Fruit fly (Drosophila melanogaster) whole organism, embryonic: Measurements from ENCODE around the gene CG46059.

ENCODE experiments used
- CG10267 ChIP-seq: fragments of 200-800 bp; sonication (Bioruptor generic); optimal IDR thresholded peaks from 2 replicates; lab custom pipeline; 2018; ENCODE audit warnings: missing biosample characterization, mild to moderate bottlenecking, missing genetic modification characterization, moderate library complexity
- CG10462 ChIP-seq: fragments of 200-800 bp; sonication (Bioruptor generic); optimal IDR thresholded peaks from 2 replicates; lab custom pipeline; 2016; ENCODE audit warnings: missing biosample characterization, missing genetic modification characterization
- CG13775 ChIP-seq: fragments of 200-800 bp; sonication (Bioruptor generic); optimal IDR thresholded peaks from 3 replicates; lab custom pipeline; 2017; ENCODE audit warnings: missing biosample characterization, mild to moderate bottlenecking, missing genetic modification characterization
- CG14710 ChIP-seq: fragments of 200-800 bp; sonication (Bioruptor generic); optimal IDR thresholded peaks from 3 replicates; lab custom pipeline; 2019; ENCODE audit warnings: missing biosample characterization, mild to moderate bottlenecking, missing genetic modification characterization, moderate library complexity
- CG15514 ChIP-seq: fragments of 200-800 bp; sonication (Bioruptor generic); optimal IDR thresholded peaks from 3 replicates; lab custom pipeline; 2017; ENCODE audit warnings: missing biosample characterization, missing genetic modification characterization, mild to moderate bottlenecking, moderate library complexity, missing genetic modification reagents
- CG1603 ChIP-seq: fragments of 200-800 bp; sonication (Bioruptor generic); optimal IDR thresholded peaks from 2 replicates; lab custom pipeline; 2019; ENCODE audit warnings: missing biosample characterization, mild to moderate bottlenecking, missing genetic modification characterization, moderate library complexity
- CG1647 ChIP-seq: fragments of 200-800 bp; sonication (Bioruptor generic); optimal IDR thresholded peaks from 3 replicates; lab custom pipeline; 2016; ENCODE audit warnings: missing biosample characterization, missing genetic modification characterization
- CG17328 ChIP-seq: fragments of 200-800 bp; sonication (Bioruptor generic); IDR thresholded peaks from 2 replicates; pipeline ENCODE4 v1.3.6; 2022; ENCODE audit warnings: missing biosample characterization, missing genetic modification characterization
- CG18262 ChIP-seq: fragments of 200-800 bp; optimal IDR thresholded peaks from 3 replicates; lab custom pipeline; 2019; ENCODE audit warnings: missing biosample characterization, mild to moderate bottlenecking, missing genetic modification characterization, moderate library complexity
- CG2875 ChIP-seq: fragments of 200-800 bp; sonication (Bioruptor generic); optimal IDR thresholded peaks from 2 replicates; lab custom pipeline; 2017; ENCODE audit warnings: missing biosample characterization, mild to moderate bottlenecking, missing genetic modification characterization, missing genetic modification reagents
- CG30431 ChIP-seq: fragments of 200-800 bp; sonication (Bioruptor generic); optimal IDR thresholded peaks from 2 replicates; lab custom pipeline; 2017; ENCODE audit warnings: missing biosample characterization, missing genetic modification characterization
- CG3065 ChIP-seq: fragments of 200-800 bp; sonication (Bioruptor generic); optimal IDR thresholded peaks from 2 replicates; lab custom pipeline; 2016; ENCODE audit warnings: missing biosample characterization, missing genetic modification characterization
- CG31388 ChIP-seq: fragments of 200-800 bp; sonication (Bioruptor generic); optimal IDR thresholded peaks from 2 replicates; lab custom pipeline; 2016; ENCODE audit warnings: missing biosample characterization, missing genetic modification characterization
- CG31441 ChIP-seq: fragments of 200-800 bp; sonication (Bioruptor generic); IDR thresholded peaks from 2 replicates; pipeline ENCODE4 v1.3.6; 2022; ENCODE audit warnings: missing biosample characterization, missing genetic modification characterization
- CG32772 ChIP-seq: fragments of 200-800 bp; sonication (Bioruptor generic); IDR thresholded peaks from 2 replicates; pipeline ENCODE4 v1.3.6; 2022; ENCODE audit warnings: missing biosample characterization, missing genetic modification characterization
- CG4282 ChIP-seq: fragments of 200-800 bp; sonication (Bioruptor generic); optimal IDR thresholded peaks from 2 replicates; lab custom pipeline; 2016; ENCODE audit warnings: missing biosample characterization, missing genetic modification characterization
- CG4617 ChIP-seq: fragments of 200-800 bp; sonication (Bioruptor generic); optimal IDR thresholded peaks from 3 replicates; lab custom pipeline; 2016; ENCODE audit warnings: missing biosample characterization, missing genetic modification characterization, borderline replicate concordance
- CG4730 ChIP-seq: fragments of 200-800 bp; sonication (Bioruptor generic); IDR thresholded peaks from 2 replicates; pipeline ENCODE4 v1.3.6; 2022; ENCODE audit warnings: missing biosample characterization, missing genetic modification characterization
- CG6175 ChIP-seq: fragments of 200-800 bp; sonication (Bioruptor generic); IDR thresholded peaks from 3 replicates; pipeline ENCODE4 v1.3.6; 2022; ENCODE audit warnings: missing biosample characterization, missing genetic modification characterization
- CG6254 ChIP-seq: fragments of 200-800 bp; sonication (Bioruptor generic); optimal IDR thresholded peaks from 3 replicates; lab custom pipeline; 2017; ENCODE audit warnings: mild to moderate bottlenecking, missing biosample characterization, missing genetic modification reagents, missing genetic modification characterization
- CG8089 ChIP-seq: fragments of 200-800 bp; sonication (Bioruptor generic); optimal IDR thresholded peaks from 3 replicates; lab custom pipeline; 2016; ENCODE audit warnings: missing biosample characterization, missing genetic modification characterization
- CG9609 ChIP-seq: fragments of 200-800 bp; sonication (Bioruptor generic); optimal IDR thresholded peaks from 3 replicates; lab custom pipeline; 2016; ENCODE audit warnings: missing biosample characterization, missing genetic modification characterization
- D19A ChIP-seq: fragments of 200-800 bp; optimal IDR thresholded peaks from 3 replicates; lab custom pipeline; 2019; ENCODE audit warnings: missing biosample characterization, mild to moderate bottlenecking, missing genetic modification characterization, moderate library complexity
- HmgD ChIP-seq: fragments of 200-800 bp; sonication (Bioruptor generic); optimal IDR thresholded peaks from 3 replicates; lab custom pipeline; 2016; ENCODE audit warnings: missing biosample characterization, missing genetic modification characterization
- Jarid2 ChIP-seq: fragments of 200-800 bp; sonication (Bioruptor generic); optimal IDR thresholded peaks from 3 replicates; lab custom pipeline; 2017; ENCODE audit warnings: mild to moderate bottlenecking, missing biosample characterization, missing genetic modification reagents, missing genetic modification characterization
- Kr ChIP-seq: fragments of 200-800 bp; sonication (Bioruptor generic); optimal IDR thresholded peaks from 2 replicates; lab custom pipeline; 2017; ENCODE audit warnings: missing biosample characterization, mild to moderate bottlenecking, missing genetic modification characterization
- MBD-R2 ChIP-seq: fragments of 200-800 bp; sonication (Bioruptor generic); IDR thresholded peaks from 2 replicates; pipeline ENCODE4 v1.3.6; 2022; ENCODE audit warnings: missing biosample characterization, missing genetic modification characterization
- Six4 ChIP-seq: fragments of 200-800 bp; sonication (Bioruptor generic); optimal IDR thresholded peaks from 2 replicates; lab custom pipeline; 2016; ENCODE audit warnings: missing biosample characterization, missing genetic modification characterization
- Xbp1 ChIP-seq: fragments of 200-800 bp; sonication (Bioruptor generic); optimal IDR thresholded peaks from 3 replicates; lab custom pipeline; 2016; ENCODE audit warnings: missing biosample characterization, mild to moderate bottlenecking, missing genetic modification characterization
- Xrp1 ChIP-seq: fragments of 200-800 bp; sonication (Bioruptor generic); IDR thresholded peaks from 2 replicates; pipeline ENCODE4 v1.3.6; 2022; ENCODE audit warnings: missing biosample characterization, missing genetic modification characterization
- amos ChIP-seq: fragments of 200-800 bp; sonication (Bioruptor generic); IDR thresholded peaks from 2 replicates; pipeline ENCODE4 v1.3.6; 2022; ENCODE audit warnings: missing biosample characterization, missing genetic modification characterization; ENCODE audit not compliant: partially characterized antibody
- az2 ChIP-seq: fragments of 200-800 bp; sonication (Bioruptor generic); optimal IDR thresholded peaks from 3 replicates; lab custom pipeline; 2016; ENCODE audit warnings: missing biosample characterization, missing genetic modification characterization
- bab2 ChIP-seq: fragments of 200-800 bp; sonication (Bioruptor generic); optimal IDR thresholded peaks from 2 replicates; lab custom pipeline; 2016; ENCODE audit warnings: missing biosample characterization, missing genetic modification characterization
- br ChIP-seq: fragments of >200 bp; optimal IDR thresholded peaks from 2 replicates; lab custom pipeline; 2017
- cad ChIP-seq: fragments of >200 bp; optimal IDR thresholded peaks from 2 replicates; lab custom pipeline; 2017; ENCODE audit warnings: missing biosample characterization, missing genetic modification characterization
- chn ChIP-seq: fragments of 200-800 bp; sonication (Bioruptor generic); optimal IDR thresholded peaks from 2 replicates; lab custom pipeline; 2016; ENCODE audit warnings: missing biosample characterization, missing genetic modification characterization
- fd64A ChIP-seq: fragments of 200-800 bp; sonication (Bioruptor generic); optimal IDR thresholded peaks from 3 replicates; lab custom pipeline; 2018; ENCODE audit warnings: missing biosample characterization, mild to moderate bottlenecking, missing genetic modification characterization
- gcm ChIP-seq: fragments of 200-800 bp; sonication (Bioruptor generic); optimal IDR thresholded peaks from 2 replicates; lab custom pipeline; 2019; ENCODE audit warnings: missing biosample characterization, mild to moderate bottlenecking, missing genetic modification characterization, moderate library complexity
- gsb ChIP-seq: fragments of 200-800 bp; sonication (Bioruptor generic); IDR thresholded peaks from 2 replicates; pipeline ENCODE4 v1.3.6; 2022; ENCODE audit warnings: missing biosample characterization, missing genetic modification characterization
- ken ChIP-seq: fragments of 200-800 bp; sonication (Bioruptor generic); IDR thresholded peaks from 3 replicates; pipeline ENCODE4 v1.3.6; 2022; ENCODE audit warnings: missing biosample characterization, missing genetic modification characterization
- lbe ChIP-seq: fragments of 200-800 bp; sonication (Bioruptor generic); optimal IDR thresholded peaks from 2 replicates; lab custom pipeline; 2016; ENCODE audit warnings: missing biosample characterization, mild to moderate bottlenecking, missing genetic modification characterization
- pan ChIP-seq, 4 experiments: fragments of >200 bp in 3 of 4; fragments of 200-800 bp in 1 of 4; sonication (Bioruptor generic) in 1 of 4; optimal IDR thresholded peaks in 3 of 4; IDR thresholded peaks in 1 of 4; 2 replicates each; pipeline versions ENCODE4 v1.3.6 to Lab custom; 2017 to 2022; ENCODE audit warnings: missing biosample characterization in 2 of 4, missing genetic modification characterization in 2 of 4, mixed read lengths in 1 of 4
- phol ChIP-seq: fragments of 200-800 bp; sonication (Bioruptor generic); optimal IDR thresholded peaks from 3 replicates; lab custom pipeline; 2018; ENCODE audit warnings: missing biosample characterization, mild to moderate bottlenecking, missing genetic modification characterization, moderate library complexity
- rib ChIP-seq: fragments of 200-800 bp; sonication (Bioruptor generic); IDR thresholded peaks from 2 replicates; pipeline ENCODE4 v1.3.6; 2022; ENCODE audit warnings: missing biosample characterization, missing genetic modification characterization
- run ChIP-seq: fragments of 200-800 bp; sonication (Bioruptor generic); optimal IDR thresholded peaks from 3 replicates; lab custom pipeline; 2018; ENCODE audit warnings: missing biosample characterization, mild to moderate bottlenecking, missing genetic modification characterization
- scrt ChIP-seq: fragments of 200-800 bp; sonication (Bioruptor generic); optimal IDR thresholded peaks from 2 replicates; lab custom pipeline; 2018; ENCODE audit warnings: missing biosample characterization, mild to moderate bottlenecking, missing genetic modification characterization, moderate library complexity
- sens ChIP-seq: fragments of 200-800 bp; sonication (Bioruptor generic); peaks from one replicate; lab custom pipeline; 2016; ENCODE audit warnings: missing biosample characterization, missing genetic modification characterization
- sug ChIP-seq: fragments of 200-800 bp; optimal IDR thresholded peaks from 2 replicates; lab custom pipeline; 2019; ENCODE audit warnings: missing biosample characterization, mild to moderate bottlenecking, missing genetic modification characterization, moderate library complexity
- trh ChIP-seq: fragments of 200-800 bp; sonication (Bioruptor generic); optimal IDR thresholded peaks from 2 replicates; lab custom pipeline; 2016; ENCODE audit warnings: missing biosample characterization, missing genetic modification characterization
- tx ChIP-seq: fragments of 200-800 bp; sonication (Bioruptor generic); optimal IDR thresholded peaks from 2 replicates; lab custom pipeline; 2016; ENCODE audit warnings: missing biosample characterization, missing genetic modification characterization
- vfl ChIP-seq: fragments of 200-800 bp; sonication (Bioruptor generic); optimal IDR thresholded peaks from 2 replicates; lab custom pipeline; 2016; ENCODE audit warnings: missing biosample characterization, missing genetic modification characterization
- wek ChIP-seq: fragments of 200-800 bp; sonication (Bioruptor generic); optimal IDR thresholded peaks from 3 replicates; lab custom pipeline; 2018; ENCODE audit warnings: missing biosample characterization, mild to moderate bottlenecking, missing genetic modification characterization, moderate library complexity

The CG46059 gene

dm6 chr2L:19219473-19219872 lies 35.9 kb upstream of the CG46059 start (continued):
- TF ChIP-seq CG18262 (tag; lab: Kevin White, UChicago) = peak; percentile 63
- TF ChIP-seq CG6254 = no peak
- TF ChIP-seq CG6175 (GFP tag; lab: Robert Waterston, UW) = no peak
- peak in 1 of 2 experiments; percentile 75 for TF ChIP-seq pan (optimal IDR thresholded peaks at IDR 0.05; lab: Kevin White, UChicago)
- peak in 1 of 2 experiments; percentile 66 for TF ChIP-seq pan (GFP tag; optimal IDR thresholded peaks at IDR 0.05 in 1 of 2, IDR thresholded peaks at IDR 0.05 in 1 of 2)
- peak; percentile 42 for TF ChIP-seq phol (tag; lab: Kevin White, UChicago)
- TF ChIP-seq vfl (GFP tag; lab: Kevin White, UChicago) = no peak
- TF ChIP-seq cad (GFP tag; lab: Kevin White, UChicago) = no peak
- TF ChIP-seq CG2875 (GFP tag; lab: Kevin White, UChicago) = no peak
- peak; percentile 27 for TF ChIP-seq Kr (GFP tag; lab: Kevin White, UChicago)
- peak; percentile 23 for TF ChIP-seq gcm (GFP tag; lab: Kevin White, UChicago)
- TF ChIP-seq CG1603 = peak; percentile 60
- no peak for TF ChIP-seq CG10462
- no peak for TF ChIP-seq bab2 (GFP tag; lab: Kevin White, UChicago)
- no peak for TF ChIP-seq gsb
- no peak for TF ChIP-seq MBD-R2 (GFP tag; lab: Robert Waterston, UW)
- TF ChIP-seq rib (GFP tag; lab: Robert Waterston, UW) = no peak
- TF ChIP-seq CG30431 (GFP tag; lab: Kevin White, UChicago) = no peak
- no peak for TF ChIP-seq fd64A
- peak; percentile 31 for TF ChIP-seq CG13775
- TF ChIP-seq Jarid2 (GFP tag; lab: Kevin White, UChicago) = no peak
- TF ChIP-seq br (lab: Kevin White, UChicago) = no peak
- TF ChIP-seq run (tag; lab: Kevin White, UChicago) = no peak
- no peak for TF ChIP-seq Six4 (GFP tag; lab: Kevin White, UChicago)
- TF ChIP-seq CG31441 = 0 out of 2 replicates have a peak, but pooled peaks have one; percentile 24
- no peak for TF ChIP-seq CG4617 (GFP tag; lab: Kevin White, UChicago)
- no peak for TF ChIP-seq Xbp1 (GFP tag; lab: Kevin White, UChicago)
- TF ChIP-seq trh (GFP tag; lab: Kevin White, UChicago) = no peak
- TF ChIP-seq CG15514 = no peak
- no peak for TF ChIP-seq az2 (GFP tag; lab: Kevin White, UChicago)
- TF ChIP-seq scrt = no peak
- TF ChIP-seq D19A (tag; lab: Kevin White, UChicago) = peak; percentile 26
- no peak for TF ChIP-seq CG32772 (GFP tag; lab: Robert Waterston, UW)
- TF ChIP-seq sens (GFP tag; lab: Kevin White, UChicago) = peak; percentile 91
- no peak for TF ChIP-seq tx (GFP tag; lab: Kevin White, UChicago)
- no peak for TF ChIP-seq CG31388 (GFP tag; lab: Kevin White, UChicago)
- no peak for TF ChIP-seq CG9609
- no peak for TF ChIP-seq CG3065
- no peak for TF ChIP-seq amos (GFP tag; lab: Robert Waterston, UW)
- no peak for TF ChIP-seq CG8089 (GFP tag; lab: Kevin White, UChicago)
- TF ChIP-seq CG4730 (GFP tag; lab: Robert Waterston, UW) = no peak
- TF ChIP-seq HmgD (GFP tag; lab: Kevin White, UChicago) = no peak
- peak; percentile 55; the same call in 1 of the 2 replicates for TF ChIP-seq Xrp1 (GFP tag; lab: Robert Waterston, UW)
- TF ChIP-seq sug (tag; lab: Kevin White, UChicago) = no peak
- TF ChIP-seq CG4282 (GFP tag; lab: Kevin White, UChicago) = no peak
- no peak for TF ChIP-seq CG1647
- TF ChIP-seq lbe (GFP tag; lab: Kevin White, UChicago) = no peak
- TF ChIP-seq CG17328 (GFP tag; lab: Robert Waterston, UW) = peak; percentile 64
- no peak for TF ChIP-seq wek
- TF ChIP-seq ken (GFP tag; lab: Robert Waterston, UW) = no peak
- peak; percentile 46 for TF ChIP-seq CG14710 (tag; lab: Kevin White, UChicago)
- peak; percentile 40 for TF ChIP-seq CG10267 (tag; lab: Kevin White, UChicago)
- peak; percentile 23 for TF ChIP-seq chn (GFP tag; lab: Kevin White, UChicago)
